Worm (Caenorhabditis elegans) whole organism, L2 larva: ENCODE data around the gene D1054.8.

Experiments
- C34F6.9 ChIP-seq: fragments of 150-350 bp; optimal IDR thresholded peaks from 2 replicates; lab custom pipeline; 2014; ENCODE audit warnings: missing biosample characterization, missing genetic modification characterization
- F13H6.1 ChIP-seq: sonication (generic microtip); optimal IDR thresholded peaks from 2 replicates; lab custom pipeline; 2016; ENCODE audit warnings: missing genetic modification characterization, missing compliant biosample characterization
- R02D3.7 ChIP-seq: fragments of 150-350 bp; optimal IDR thresholded peaks from 2 replicates; lab custom pipeline; 2014; ENCODE audit warnings: missing biosample characterization, missing genetic modification characterization
- alr-1 ChIP-seq: fragments of 150-350 bp; optimal IDR thresholded peaks from 2 replicates; lab custom pipeline; 2014; ENCODE audit warnings: missing biosample characterization, missing genetic modification characterization
- aly-2 ChIP-seq: fragments of 150-350 bp; optimal IDR thresholded peaks from 2 replicates; lab custom pipeline; 2014; ENCODE audit warnings: missing biosample characterization, missing genetic modification characterization
- ama-1 ChIP-seq: fragments of 150-350 bp; optimal IDR thresholded peaks from 2 replicates; lab custom pipeline; 2018; ENCODE audit warnings: inconsistent platforms
- blmp-1 ChIP-seq: sonication (generic microtip); optimal IDR thresholded peaks from 2 replicates; lab custom pipeline; 2017; ENCODE audit warnings: missing genetic modification characterization, mild to moderate bottlenecking, missing compliant biosample characterization, antibody characterized with exemption, moderate library complexity; ENCODE audit not compliant: insufficient read depth
- ceh-16 ChIP-seq: fragments of 150-350 bp; optimal IDR thresholded peaks from 2 replicates; lab custom pipeline; 2014; ENCODE audit warnings: missing biosample characterization, missing genetic modification characterization
- ceh-82 ChIP-seq: fragments of 150-350 bp; optimal IDR thresholded peaks from 2 replicates; lab custom pipeline; 2014; ENCODE audit warnings: missing biosample characterization, missing genetic modification characterization
- crh-2 ChIP-seq: sonication (generic microtip); optimal IDR thresholded peaks from 2 replicates; lab custom pipeline; 2017; ENCODE audit warnings: missing biosample characterization, missing genetic modification characterization
- egl-27 ChIP-seq: sonication (generic microtip); optimal IDR thresholded peaks from 3 replicates; lab custom pipeline; 2017; ENCODE audit warnings: missing biosample characterization, missing genetic modification reagents, missing genetic modification characterization
- elt-1 ChIP-seq: fragments of 150-350 bp; optimal IDR thresholded peaks from 2 replicates; lab custom pipeline; 2014; ENCODE audit warnings: missing biosample characterization, missing genetic modification characterization
- elt-3 ChIP-seq: sonication (generic microtip); optimal IDR thresholded peaks from 2 replicates; lab custom pipeline; 2017; ENCODE audit warnings: missing biosample characterization, missing genetic modification characterization
- fos-1 ChIP-seq: fragments of 150-350 bp; optimal IDR thresholded peaks from 2 replicates; lab custom pipeline; 2014; ENCODE audit warnings: missing biosample characterization, missing genetic modification characterization
- gmeb-1 ChIP-seq: fragments of 150-350 bp; optimal IDR thresholded peaks from 2 replicates; lab custom pipeline; 2014; ENCODE audit warnings: missing biosample characterization, missing genetic modification characterization
- lin-11 ChIP-seq: fragments of 150-350 bp; sonication (generic microtip); optimal IDR thresholded peaks from 2 replicates; lab custom pipeline; 2014; ENCODE audit warnings: missing biosample characterization, missing genetic modification characterization, inconsistent platforms, mixed read lengths
- lin-13 ChIP-seq: fragments of 150-350 bp; optimal IDR thresholded peaks from 2 replicates; lab custom pipeline; 2014; ENCODE audit warnings: missing biosample characterization, missing genetic modification reagents, missing genetic modification characterization
- mab-5 ChIP-seq: fragments of 150-350 bp; optimal IDR thresholded peaks from 2 replicates; lab custom pipeline; 2014; ENCODE audit warnings: missing biosample characterization, missing genetic modification characterization
- mdl-1 ChIP-seq, 2 experiments: fragments of 150-350 bp in 1 of 2; sonication (generic microtip) in 1 of 2; optimal IDR thresholded peaks; 2 replicates each; lab custom pipeline; 2017; ENCODE audit warnings: missing biosample characterization in 2 of 2, missing genetic modification characterization in 2 of 2
- nhr-10 ChIP-seq: sonication (generic microtip); optimal IDR thresholded peaks from 2 replicates; lab custom pipeline; 2017; ENCODE audit warnings: missing biosample characterization, missing genetic modification characterization
- nhr-11 ChIP-seq: fragments of 150-350 bp; optimal IDR thresholded peaks from 2 replicates; lab custom pipeline; 2014; ENCODE audit warnings: missing biosample characterization, missing genetic modification characterization
- nhr-12 ChIP-seq: fragments of 150-350 bp; optimal IDR thresholded peaks from 2 replicates; lab custom pipeline; 2014; ENCODE audit warnings: missing biosample characterization, missing genetic modification characterization
- nhr-21 ChIP-seq: fragments of 150-350 bp; optimal IDR thresholded peaks from 2 replicates; lab custom pipeline; 2014; ENCODE audit warnings: missing biosample characterization, missing genetic modification characterization
- nhr-23 ChIP-seq: fragments of 150-350 bp; optimal IDR thresholded peaks from 2 replicates; lab custom pipeline; 2014; ENCODE audit warnings: missing biosample characterization, missing genetic modification reagents, missing genetic modification characterization
- nhr-237 ChIP-seq: fragments of 150-350 bp; optimal IDR thresholded peaks from 2 replicates; lab custom pipeline; 2014; ENCODE audit warnings: missing biosample characterization, missing genetic modification characterization
- nhr-25 ChIP-seq: fragments of 150-350 bp; sonication (generic microtip); optimal IDR thresholded peaks from 3 replicates; lab custom pipeline; 2014; ENCODE audit warnings: missing biosample characterization, missing genetic modification characterization
- nhr-6 ChIP-seq: fragments of 150-350 bp; optimal IDR thresholded peaks from 2 replicates; lab custom pipeline; 2014; ENCODE audit warnings: missing biosample characterization, missing genetic modification characterization
- nhr-77 ChIP-seq: fragments of 150-350 bp; optimal IDR thresholded peaks from 2 replicates; lab custom pipeline; 2014; ENCODE audit warnings: missing biosample characterization, missing genetic modification characterization
- peb-1 ChIP-seq: fragments of 150-350 bp; optimal IDR thresholded peaks from 2 replicates; lab custom pipeline; 2014; ENCODE audit warnings: missing biosample characterization, missing genetic modification characterization
- skn-1 ChIP-seq: sonication (generic microtip); optimal IDR thresholded peaks from 2 replicates; lab custom pipeline; 2017; ENCODE audit warnings: missing biosample characterization, missing genetic modification characterization
- sma-3 ChIP-seq: sonication (generic microtip); optimal IDR thresholded peaks from 2 replicates; lab custom pipeline; 2016; ENCODE audit warnings: missing genetic modification reagents, missing genetic modification characterization, missing compliant biosample characterization
- sma-9 ChIP-seq, 2 experiments: fragments of 150-350 bp in 1 of 2; sonication (generic microtip) in 1 of 2; optimal IDR thresholded peaks; 2 replicates each; lab custom pipeline; 2014 to 2016; ENCODE audit warnings: missing genetic modification characterization in 2 of 2, mild to moderate bottlenecking in 1 of 2, missing biosample characterization in 1 of 2, missing compliant biosample characterization in 1 of 2, missing genetic modification reagents in 1 of 2, moderate library complexity in 1 of 2
- snpc-4 ChIP-seq: fragments of 150-350 bp; optimal IDR thresholded peaks from 2 replicates; lab custom pipeline; 2014; ENCODE audit warnings: missing biosample characterization, missing genetic modification characterization
- unc-39 ChIP-seq: fragments of 150-350 bp; optimal IDR thresholded peaks from 2 replicates; lab custom pipeline; 2014; ENCODE audit warnings: missing biosample characterization, missing genetic modification characterization
- zag-1 ChIP-seq: fragments of 150-350 bp; optimal IDR thresholded peaks from 2 replicates; lab custom pipeline; 2014; ENCODE audit warnings: missing biosample characterization, missing genetic modification characterization
- ztf-1 ChIP-seq: fragments of 200-800 bp; sonication (Bioruptor generic); conservative IDR thresholded peaks from 2 replicates; pipeline ENCODE4 v1.3.6; 2022; ENCODE audit warnings: missing genetic modification characterization, missing compliant biosample characterization
- ztf-4 ChIP-seq: fragments of 150-350 bp; optimal IDR thresholded peaks from 2 replicates; lab custom pipeline; 2014; ENCODE audit warnings: missing biosample characterization, missing genetic modification characterization

The D1054.8 gene

ce11 chrV:10793498-10793897 is 9.4 kb downstream of the D1054.8 start, which contains the start of gene ule-3:
Gene ule-3 (plus strand): TSS chrV:10793798.
- TF ChIP-seq nhr-11 (tag; lab: Kevin White, UChicago) (no peak), elt-1 (tag; lab: Kevin White, UChicago) (no peak), nhr-23 (tag; lab: Kevin White, UChicago) (no peak), lin-13 (GFP tag; lab: Kevin White, UChicago) (no peak), ama-1 (lab: Kevin White, UChicago) (no peak), sma-9 (GFP tag; optimal IDR thresholded peaks at IDR 0.05; lab: Kevin White, UChicago) (no peak), sma-9 (tag; optimal IDR thresholded peaks at IDR 0.05; lab: Kevin White, UChicago) (no peak), sma-3 (no peak), ceh-82 (tag; lab: Kevin White, UChicago) (no peak), egl-27 (tag; lab: Kevin White, UChicago) (no peak), nhr-6 (no peak), peb-1 (tag; lab: Kevin White, UChicago) (no peak), F13H6.1 (no peak), R02D3.7 (tag; lab: Kevin White, UChicago) (no peak), ztf-4 (no peak), nhr-10 (tag; lab: Kevin White, UChicago) (no peak), elt-3 (tag; lab: Kevin White, UChicago) (no peak), nhr-25 (tag; lab: Kevin White, UChicago) (no peak), alr-1 (tag; lab: Kevin White, UChicago) (no peak)

- TF ChIP-seq nhr-237 (tag; lab: Kevin White, UChicago), result no peak
- no peak for TF ChIP-seq nhr-10 (tag; lab: Kevin White, UChicago)
These were observed 10.4 kb downstream of the D1054.8 start for ce11 chrV:10794463-10794862.

ce11 chrV:10795494-10795893 is 11.4 kb downstream of the D1054.8 start, which contains the start of gene D1054.19:
Gene D1054.19 (plus strand): TSS chrV:10795794.
- TF ChIP-seq lin-11 (no peak), elt-3 (tag; lab: Kevin White, UChicago) (no peak), alr-1 (tag; lab: Kevin White, UChicago) (no peak), nhr-10 (tag; lab: Kevin White, UChicago) (no peak), unc-39 (tag; lab: Kevin White, UChicago) (no peak), ama-1 (lab: Kevin White, UChicago) (no peak)

- TF ChIP-seq nhr-21 (tag; lab: Kevin White, UChicago) (no peak), snpc-4 (tag; lab: Kevin White, UChicago) (no peak), nhr-6 (no peak), peb-1 (tag; lab: Kevin White, UChicago) (no peak), nhr-12 (tag; lab: Kevin White, UChicago) (no peak), elt-3 (tag; lab: Kevin White, UChicago) (no peak), nhr-25 (tag; lab: Kevin White, UChicago) (no peak), fos-1 (tag; lab: Kevin White, UChicago) (no peak), ceh-16 (tag; lab: Kevin White, UChicago) (no peak), ceh-82 (tag; lab: Kevin White, UChicago) (no peak)
These were observed 14.0 kb downstream of the D1054.8 start, which contains the start of gene srh-184 for ce11 chrV:10798090-10798489. Gene srh-184 (minus strand): TSS chrV:10798190.

ce11 chrV:10801154-10801553 is 17.0 kb downstream of the D1054.8 start, which contains the start of gene D1054.18:
Gene D1054.18 (minus strand): TSS chrV:10801198.
- TF ChIP-seq alr-1 (tag; lab: Kevin White, UChicago), result no peak
- TF ChIP-seq sma-9 (GFP tag; optimal IDR thresholded peaks at IDR 0.05; lab: Kevin White, UChicago), result peak; percentile 74
- no peak for TF ChIP-seq sma-9 (tag; optimal IDR thresholded peaks at IDR 0.05; lab: Kevin White, UChicago)
- TF ChIP-seq gmeb-1 (tag; lab: Kevin White, UChicago), result peak; percentile 45
- TF ChIP-seq unc-39 (tag; lab: Kevin White, UChicago), result no peak
- TF ChIP-seq mdl-1 (tag; optimal IDR thresholded peaks at IDR 0.05; lab: Kevin White, UChicago), result peak in 1 of 2 experiments; percentile 26
- TF ChIP-seq crh-2 (tag; lab: Kevin White, UChicago), result peak; percentile 73
- peak; percentile 70 for TF ChIP-seq fos-1 (tag; lab: Kevin White, UChicago)
- peak; percentile 15 for TF ChIP-seq skn-1 (tag; lab: Kevin White, UChicago)

ce11 chrV:10802060-10802459 is 17.9 kb downstream of the D1054.8 start:
- no peak for TF ChIP-seq peb-1 (tag; lab: Kevin White, UChicago)
- TF ChIP-seq nhr-23 (tag; lab: Kevin White, UChicago), result no peak
- TF ChIP-seq zag-1, result no peak
- no peak for TF ChIP-seq C34F6.9 (tag; lab: Kevin White, UChicago)
- TF ChIP-seq unc-39 (tag; lab: Kevin White, UChicago), result no peak
- peak; percentile 85 for TF ChIP-seq sma-9 (GFP tag; optimal IDR thresholded peaks at IDR 0.05; lab: Kevin White, UChicago)
- no peak for TF ChIP-seq sma-9 (tag; optimal IDR thresholded peaks at IDR 0.05; lab: Kevin White, UChicago)
- TF ChIP-seq sma-3, result peak; percentile 19
- peak in 1 of 2 experiments; percentile 18 for TF ChIP-seq mdl-1 (tag; optimal IDR thresholded peaks at IDR 0.05; lab: Kevin White, UChicago)
- no peak for TF ChIP-seq mab-5 (tag; lab: Kevin White, UChicago)
- no peak for TF ChIP-seq nhr-77 (tag; lab: Kevin White, UChicago)
- TF ChIP-seq fos-1 (tag; lab: Kevin White, UChicago), result peak; percentile 74
- peak; percentile 1 for TF ChIP-seq gmeb-1 (tag; lab: Kevin White, UChicago)
- no peak for TF ChIP-seq snpc-4 (tag; lab: Kevin White, UChicago)
- no peak for TF ChIP-seq blmp-1 (tag; lab: Kevin White, UChicago)
- no peak for TF ChIP-seq alr-1 (tag; lab: Kevin White, UChicago)
- TF ChIP-seq F13H6.1, result peak; percentile 10
- no peak for TF ChIP-seq nhr-10 (tag; lab: Kevin White, UChicago)
- peak; percentile 85 for TF ChIP-seq crh-2 (tag; lab: Kevin White, UChicago)
- no peak for TF ChIP-seq aly-2 (tag; lab: Kevin White, UChicago)
- TF ChIP-seq ztf-1 (GFP tag; lab: Robert Waterston, UW), result no peak
